Worm (Caenorhabditis elegans): ENCODE data around the gene F32D8.3.

ce11 chrV:10915922-10916321 lies 29.3 kb downstream of the F32D8.3 start:
- TF ChIP-seq nhr-237 (tag; optimal IDR thresholded peaks at IDR 0.05) (no peak), elt-1 (tag; optimal IDR thresholded peaks at IDR 0.05; ENCODE audit: borderline replicate concordance, insufficient read depth) (no peak), M03D4.4 (tag; optimal IDR thresholded peaks at IDR 0.05) (no peak), nhr-28 (tag; optimal IDR thresholded peaks at IDR 0.05) (no peak), mep-1 (tag; optimal IDR thresholded peaks at IDR 0.05) (no peak), lin-13 (tag; optimal IDR thresholded peaks at IDR 0.05) (no peak), ztf-11 (tag; optimal IDR thresholded peaks at IDR 0.05) (no peak), sptf-1 (tag; optimal IDR thresholded peaks at IDR 0.05) (no peak), snpc-4 (tag; optimal IDR thresholded peaks at IDR 0.05) (no peak), unc-62 (GFP tag; optimal IDR thresholded peaks at IDR 0.05) (peak; percentile 81), lsy-2 (tag; optimal IDR thresholded peaks at IDR 0.05) (no peak), nhr-76 (tag; optimal IDR thresholded peaks at IDR 0.05) (no peak)

Data from whole organism, mixed stage, embryonic.